Worm (Caenorhabditis elegans) whole organism, mixed stage, embryonic: ENCODE results near the gene vav-1.

ENCODE experiments used
- nhr-12 ChIP-seq: fragments of 150-350 bp; optimal IDR thresholded peaks from 2 replicates; lab custom pipeline; 2014; ENCODE audit warnings: missing biosample characterization, missing genetic modification characterization
- pha-4 ChIP-seq: fragments of 150-350 bp; optimal IDR thresholded peaks from 2 replicates; lab custom pipeline; 2018; ENCODE audit warnings: missing biosample characterization, missing genetic modification reagents, missing genetic modification characterization
- sptf-1 ChIP-seq: sonication (generic microtip); optimal IDR thresholded peaks from 2 replicates; lab custom pipeline; 2017; ENCODE audit warnings: mild to moderate bottlenecking, missing genetic modification characterization, moderate library complexity, missing compliant biosample characterization
- unc-62 ChIP-seq: fragments of 150-350 bp; optimal IDR thresholded peaks from 2 replicates; lab custom pipeline; 2014; ENCODE audit warnings: missing biosample characterization, missing genetic modification reagents, missing genetic modification characterization

DNA sequence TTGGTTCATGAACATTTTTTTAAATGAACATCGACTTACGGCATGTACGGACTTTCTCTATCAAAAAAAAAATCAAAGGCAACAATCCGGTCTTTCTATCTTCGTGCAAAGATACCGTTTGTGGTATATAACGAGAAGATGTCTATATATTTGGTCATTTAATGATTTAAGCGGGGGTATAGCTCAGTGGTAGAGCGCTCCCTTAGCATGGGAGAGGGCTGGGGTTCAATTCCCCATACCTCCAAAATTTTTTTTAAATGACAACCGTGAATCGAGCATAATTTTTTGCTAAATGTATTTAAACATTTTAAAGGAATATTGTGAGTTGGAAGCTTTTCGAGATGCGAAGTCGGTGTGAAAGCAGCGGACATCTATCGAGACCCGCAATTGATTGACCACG lies 6.8 kb upstream of the vav-1 start:
- TF ChIP-seq unc-62 = no peak
- no peak for TF ChIP-seq pha-4 (tag; lab: Kevin White, UChicago)
- no peak for TF ChIP-seq sptf-1
- no peak for TF ChIP-seq nhr-12 (tag; lab: Kevin White, UChicago)
